Worm (Caenorhabditis elegans) whole organism, mixed stage, embryonic: Measurements from ENCODE around the gene F28A12.3.

Experiments
- tbx-8 ChIP-seq: fragments of 200-800 bp; sonication (Bioruptor generic); optimal IDR thresholded peaks from 2 replicates; lab custom pipeline; 2018; ENCODE audit warnings: mild to moderate bottlenecking, missing genetic modification characterization, moderate library complexity, missing compliant biosample characterization
- unc-39 ChIP-seq: fragments of 150-350 bp; optimal IDR thresholded peaks from 2 replicates; lab custom pipeline; 2014; ENCODE audit warnings: missing biosample characterization, missing genetic modification characterization
- unc-62 ChIP-seq: fragments of 150-350 bp; optimal IDR thresholded peaks from 2 replicates; lab custom pipeline; 2014; ENCODE audit warnings: missing biosample characterization, missing genetic modification reagents, missing genetic modification characterization
- ztf-11 ChIP-seq: fragments of 150-350 bp; optimal IDR thresholded peaks from 2 replicates; lab custom pipeline; 2014; ENCODE audit warnings: missing biosample characterization, missing genetic modification characterization

DNA sequence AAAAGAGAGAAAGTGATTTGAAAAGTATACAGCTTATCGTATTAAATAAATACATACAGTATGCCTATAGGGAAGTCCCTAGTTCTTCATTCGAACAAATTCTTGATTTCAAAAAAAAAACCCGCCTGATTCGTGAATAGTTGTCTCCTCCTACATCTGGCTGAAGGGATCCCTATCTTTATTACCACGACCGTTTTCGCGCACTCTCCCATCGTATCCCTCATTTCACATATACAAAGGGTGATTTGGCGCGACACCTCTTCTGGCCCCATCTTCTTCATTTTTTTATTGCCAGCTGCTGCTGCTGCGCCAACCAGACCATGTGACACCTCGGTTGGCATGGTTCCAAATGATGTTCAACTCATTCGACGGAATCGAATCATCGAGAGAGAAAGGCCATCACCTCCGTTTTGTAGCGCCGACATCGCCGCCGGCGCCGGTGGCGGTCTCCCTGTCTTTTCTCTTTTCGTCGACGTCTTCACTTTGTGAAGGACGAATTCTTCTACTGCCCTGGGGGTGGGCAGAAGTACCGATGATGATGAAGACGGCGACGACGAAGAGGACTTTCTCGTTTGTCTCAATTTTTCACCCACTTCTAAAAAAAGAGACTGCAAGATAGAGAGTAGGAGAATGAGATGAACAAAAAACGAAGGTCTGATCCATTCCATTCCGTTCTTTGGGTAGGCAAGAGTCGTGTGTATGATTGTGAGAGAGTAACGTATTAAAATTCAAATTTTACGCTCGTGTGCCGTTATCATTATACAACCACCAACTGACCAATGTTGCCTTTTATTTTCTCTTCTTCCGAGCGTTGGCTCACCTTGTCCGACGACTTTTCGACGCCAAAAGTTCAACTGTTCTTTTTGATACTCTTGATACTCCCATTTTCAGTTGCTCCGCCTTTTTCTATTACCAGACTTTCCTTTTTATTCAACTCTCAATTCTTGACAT, 21.2 kb upstream of the F28A12.3 start:
- no peak for TF ChIP-seq ztf-11
- no peak for TF ChIP-seq tbx-8 (GFP tag; lab: Kevin White, UChicago)
- no peak for TF ChIP-seq unc-62
- no peak for TF ChIP-seq unc-39 (tag; lab: Kevin White, UChicago)
